Worm (Caenorhabditis elegans): ENCODE measurements around the gene F41C3.7.

DNA sequence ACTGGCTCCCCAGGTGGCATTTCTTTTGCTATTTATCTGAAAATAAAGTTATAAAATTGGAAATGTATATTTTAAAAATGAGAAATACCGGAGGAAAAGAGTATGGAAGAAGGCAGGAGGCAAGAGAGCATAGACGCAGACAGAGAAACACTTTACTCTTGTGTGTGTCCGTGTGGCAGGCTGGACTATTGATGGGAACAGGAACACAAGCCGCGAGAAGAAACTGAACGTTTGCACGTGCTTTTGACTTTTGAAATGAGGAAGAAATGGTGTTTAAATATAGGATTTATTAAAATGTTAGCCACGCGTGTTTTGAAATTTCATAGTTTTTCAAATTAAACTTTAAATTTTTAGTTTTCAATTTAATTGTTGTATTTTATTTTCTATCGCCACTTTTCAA, 3.7 kb upstream of the F41C3.7 start, which contains the start of gene F10G7.10:
- no peak for TF ChIP-seq tlf-1 (GFP tag; optimal IDR thresholded peaks at IDR 0.05)
- TF ChIP-seq madf-10 (tag; optimal IDR thresholded peaks at IDR 0.05), result no peak
- TF ChIP-seq rpc-1 (optimal IDR thresholded peaks at IDR 0.05), result no peak
- no peak for TF ChIP-seq rpc-1 (tag; optimal IDR thresholded peaks at IDR 0.05)

Data from whole organism, young adult.